Fruit fly (Drosophila melanogaster): ENCODE data around the gene CG1785.

DNA sequence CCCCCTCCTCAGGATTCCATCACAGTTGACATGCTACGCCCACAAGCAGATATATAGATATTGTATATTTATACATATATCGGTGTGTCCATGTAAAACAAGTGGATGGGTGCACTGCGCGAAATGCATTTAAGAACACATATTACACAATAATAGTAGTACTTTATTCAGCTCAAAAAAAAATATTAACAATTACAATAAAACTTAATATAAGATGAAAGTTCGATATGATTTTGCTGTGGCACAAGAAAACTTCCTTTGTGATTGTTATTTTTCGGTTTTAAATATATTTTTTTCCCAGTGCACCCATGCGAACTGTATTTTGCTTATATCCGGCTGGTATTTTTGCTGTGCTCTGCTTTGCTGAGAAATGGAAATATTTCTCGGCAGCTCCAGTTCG is 16.7 kb downstream of the CG1785 start:
- no peak for TF ChIP-seq Myc (optimal IDR thresholded peaks at IDR 0.05)
- no peak for TF ChIP-seq psq (optimal IDR thresholded peaks at IDR 0.05)
- no peak for TF ChIP-seq h (optimal IDR thresholded peaks at IDR 0.05)
- no peak for TF ChIP-seq insv (optimal IDR thresholded peaks at IDR 0.05)
- no peak for TF ChIP-seq ttk (optimal IDR thresholded peaks at IDR 0.05)

All from Kc167 (cell line).